Fruit fly (Drosophila melanogaster) whole organism, embryonic: ENCODE data around the gene CG33172.

Source experiments
- Atf6 ChIP-seq: fragments of 200-800 bp; sonication (Bioruptor generic); IDR thresholded peaks from 2 replicates; pipeline ENCODE4 v1.3.6; 2022; ENCODE audit warnings: missing biosample characterization, missing genetic modification characterization
- Bdp1 ChIP-seq: fragments of 200-800 bp; sonication (Bioruptor generic); optimal IDR thresholded peaks from 3 replicates; lab custom pipeline; 2016; ENCODE audit warnings: missing biosample characterization, missing genetic modification characterization
- CG10209 ChIP-seq: fragments of 200-800 bp; sonication (Bioruptor generic); optimal IDR thresholded peaks from 3 replicates; lab custom pipeline; 2017; ENCODE audit warnings: missing biosample characterization, mild to moderate bottlenecking, missing genetic modification characterization, missing genetic modification reagents
- CG12236 ChIP-seq: fragments of 200-800 bp; sonication (Bioruptor generic); optimal IDR thresholded peaks from 2 replicates; lab custom pipeline; 2016; ENCODE audit warnings: missing biosample characterization, missing genetic modification characterization
- CG13287 ChIP-seq: fragments of 200-800 bp; sonication (Bioruptor generic); IDR thresholded peaks from 2 replicates; pipeline ENCODE4 v1.3.6; 2022; ENCODE audit warnings: missing biosample characterization, missing genetic modification characterization; ENCODE audit not compliant: partially characterized antibody
- CG13424 ChIP-seq: fragments of 200-800 bp; sonication (Bioruptor generic); optimal IDR thresholded peaks from 2 replicates; lab custom pipeline; 2019; ENCODE audit warnings: missing biosample characterization, mild to moderate bottlenecking, missing genetic modification characterization, moderate library complexity
- CG13624 ChIP-seq: fragments of 200-800 bp; sonication (Bioruptor generic); optimal IDR thresholded peaks from 2 replicates; lab custom pipeline; 2016; ENCODE audit warnings: missing biosample characterization, missing genetic modification characterization
- CG13775 ChIP-seq: fragments of 200-800 bp; sonication (Bioruptor generic); optimal IDR thresholded peaks from 3 replicates; lab custom pipeline; 2017; ENCODE audit warnings: missing biosample characterization, mild to moderate bottlenecking, missing genetic modification characterization
- CG14965 ChIP-seq: fragments of 200-800 bp; sonication (Bioruptor generic); optimal IDR thresholded peaks from 2 replicates; lab custom pipeline; 2016; ENCODE audit warnings: missing biosample characterization, missing genetic modification characterization, borderline replicate concordance
- CG15601 ChIP-seq: fragments of 200-800 bp; sonication (Bioruptor generic); optimal IDR thresholded peaks from 3 replicates; lab custom pipeline; 2019; ENCODE audit warnings: missing biosample characterization, mild to moderate bottlenecking, missing genetic modification characterization, moderate library complexity
- CG1792 ChIP-seq: fragments of 200-800 bp; sonication (Bioruptor generic); optimal IDR thresholded peaks from 2 replicates; lab custom pipeline; 2016; ENCODE audit warnings: missing biosample characterization, missing genetic modification characterization
- CG18476 ChIP-seq: fragments of 200-800 bp; sonication (Bioruptor generic); optimal IDR thresholded peaks from 2 replicates; lab custom pipeline; 2016; ENCODE audit warnings: missing biosample characterization, mild to moderate bottlenecking, missing genetic modification characterization
- CG18599 ChIP-seq: fragments of 200-800 bp; sonication (Bioruptor generic); optimal IDR thresholded peaks from 3 replicates; lab custom pipeline; 2017; ENCODE audit warnings: missing biosample characterization, missing genetic modification characterization, mild to moderate bottlenecking, moderate library complexity, missing genetic modification reagents
- CG2202 ChIP-seq: fragments of 200-800 bp; sonication (Bioruptor generic); optimal IDR thresholded peaks from 2 replicates; lab custom pipeline; 2018; ENCODE audit warnings: missing biosample characterization, mild to moderate bottlenecking, missing genetic modification characterization
- CG33213 ChIP-seq: fragments of 200-800 bp; sonication (Bioruptor generic); optimal IDR thresholded peaks from 3 replicates; lab custom pipeline; 2016; ENCODE audit warnings: missing biosample characterization, missing genetic modification characterization
- CG4730 ChIP-seq: fragments of 200-800 bp; sonication (Bioruptor generic); IDR thresholded peaks from 2 replicates; pipeline ENCODE4 v1.3.6; 2022; ENCODE audit warnings: missing biosample characterization, missing genetic modification characterization
- CrebB ChIP-seq: fragments of 200-800 bp; sonication (Bioruptor generic); optimal IDR thresholded peaks from 3 replicates; lab custom pipeline; 2018; ENCODE audit warnings: missing biosample characterization, mild to moderate bottlenecking, missing genetic modification characterization
- Dll ChIP-seq: fragments of 200-800 bp; sonication (Bioruptor generic); IDR thresholded peaks from 4 replicates; pipeline ENCODE4 v1.3.6; 2022; ENCODE audit warnings: missing biosample characterization, missing genetic modification characterization; ENCODE audit not compliant: partially characterized antibody
- Doc3 ChIP-seq: fragments of 200-800 bp; sonication (Bioruptor generic); IDR thresholded peaks from 3 replicates; pipeline ENCODE4 v1.3.6; 2022; ENCODE audit warnings: missing biosample characterization, missing genetic modification characterization; ENCODE audit not compliant: partially characterized antibody
- Dref ChIP-seq: fragments of 200-800 bp; sonication (Bioruptor generic); IDR thresholded peaks from 2 replicates; pipeline ENCODE4 v1.3.6; 2022; ENCODE audit warnings: missing biosample characterization, missing genetic modification characterization
- Ets65A ChIP-seq: fragments of 200-800 bp; sonication (Bioruptor generic); peaks from one replicate; lab custom pipeline; 2016; ENCODE audit warnings: missing biosample characterization, missing genetic modification characterization
- Fer3 ChIP-seq: fragments of 200-800 bp; sonication (Bioruptor generic); optimal IDR thresholded peaks from 2 replicates; lab custom pipeline; 2018; ENCODE audit warnings: missing biosample characterization, mild to moderate bottlenecking, missing genetic modification characterization, moderate library complexity
- HLH3B ChIP-seq: fragments of 200-800 bp; sonication (Bioruptor generic); IDR thresholded peaks from 2 replicates; pipeline ENCODE4 v1.3.6; 2022; ENCODE audit warnings: missing biosample characterization, missing genetic modification characterization
- HLH4C ChIP-seq: fragments of 200-800 bp; sonication (Bioruptor generic); IDR thresholded peaks from 3 replicates; pipeline ENCODE4 v1.3.6; 2022; ENCODE audit warnings: missing biosample characterization, missing genetic modification characterization; ENCODE audit not compliant: partially characterized antibody
- Hmr ChIP-seq: fragments of 200-800 bp; sonication (Bioruptor generic); optimal IDR thresholded peaks from 3 replicates; lab custom pipeline; 2017; ENCODE audit warnings: mild to moderate bottlenecking, missing biosample characterization, missing genetic modification reagents, missing genetic modification characterization
- Sox102F ChIP-seq: fragments of 200-800 bp; sonication (Bioruptor generic); optimal IDR thresholded peaks from 2 replicates; lab custom pipeline; 2018; ENCODE audit warnings: missing biosample characterization, mild to moderate bottlenecking, missing genetic modification characterization, moderate library complexity
- Sry-β ChIP-seq: fragments of 200-800 bp; sonication (Bioruptor generic); optimal IDR thresholded peaks from 2 replicates; lab custom pipeline; 2018; ENCODE audit warnings: missing biosample characterization, mild to moderate bottlenecking, missing genetic modification characterization, moderate library complexity
- Ssrp ChIP-seq: fragments of 200-800 bp; sonication (Bioruptor generic); optimal IDR thresholded peaks from 2 replicates; lab custom pipeline; 2018; ENCODE audit warnings: missing biosample characterization, mild to moderate bottlenecking, missing genetic modification characterization, moderate library complexity
- Usf ChIP-seq: fragments of 200-800 bp; sonication (Bioruptor generic); optimal IDR thresholded peaks from 2 replicates; lab custom pipeline; 2017; ENCODE audit warnings: missing genotype, missing biosample characterization, missing genetic modification characterization
- bbx ChIP-seq: fragments of 200-800 bp; sonication (Bioruptor generic); IDR thresholded peaks from 2 replicates; pipeline ENCODE4 v1.3.6; 2022; ENCODE audit warnings: missing biosample characterization, missing genetic modification characterization; ENCODE audit not compliant: partially characterized antibody
- chinmo ChIP-seq: fragments of 200-800 bp; sonication (Bioruptor generic); IDR thresholded peaks from 4 replicates; pipeline ENCODE4 v1.3.6; 2022; ENCODE audit warnings: missing biosample characterization, missing genetic modification characterization; ENCODE audit not compliant: partially characterized antibody
- corto ChIP-seq: fragments of 200-800 bp; sonication (Bioruptor generic); optimal IDR thresholded peaks from 2 replicates; lab custom pipeline; 2016; ENCODE audit warnings: missing biosample characterization, mild to moderate bottlenecking, missing genetic modification characterization, moderate library complexity
- dmrt99B ChIP-seq: fragments of 200-800 bp; sonication (Bioruptor generic); optimal IDR thresholded peaks from 2 replicates; lab custom pipeline; 2018; ENCODE audit warnings: missing biosample characterization, mild to moderate bottlenecking, missing genetic modification characterization, moderate library complexity
- dpn ChIP-seq, 2 experiments: fragments of 200-800 bp; sonication (Bioruptor generic); optimal IDR thresholded peaks; 3 replicates each; lab custom pipeline; 2016; ENCODE audit warnings: missing biosample characterization in 2 of 2, missing genetic modification characterization in 2 of 2
- fd3F ChIP-seq: fragments of 200-800 bp; sonication (Bioruptor generic); optimal IDR thresholded peaks from 2 replicates; lab custom pipeline; 2018; ENCODE audit warnings: missing biosample characterization, mild to moderate bottlenecking, missing genetic modification characterization, moderate library complexity
- grau ChIP-seq: fragments of 200-800 bp; optimal IDR thresholded peaks from 3 replicates; lab custom pipeline; 2019; ENCODE audit warnings: missing biosample characterization, mild to moderate bottlenecking, missing genetic modification characterization, moderate library complexity
- inv ChIP-seq: fragments of 200-800 bp; sonication (Bioruptor generic); IDR thresholded peaks from 2 replicates; pipeline ENCODE4 v1.3.6; 2022; ENCODE audit warnings: missing biosample characterization, missing genetic modification characterization; ENCODE audit not compliant: partially characterized antibody
- jing ChIP-seq: fragments of 200-800 bp; sonication (Bioruptor generic); optimal IDR thresholded peaks from 2 replicates; lab custom pipeline; 2018; ENCODE audit warnings: missing biosample characterization, mild to moderate bottlenecking, missing genetic modification characterization
- knrl ChIP-seq: fragments of 200-800 bp; sonication (Bioruptor generic); IDR thresholded peaks from 3 replicates; pipeline ENCODE4 v1.3.6; 2022; ENCODE audit warnings: missing biosample characterization, missing genetic modification characterization; ENCODE audit not compliant: partially characterized antibody
- oc ChIP-seq: fragments of 200-800 bp; sonication (Bioruptor generic); optimal IDR thresholded peaks from 2 replicates; lab custom pipeline; 2018; ENCODE audit warnings: missing biosample characterization, mild to moderate bottlenecking, missing genetic modification characterization, moderate library complexity
- pzg ChIP-seq: fragments of 200-800 bp; sonication (Bioruptor generic); optimal IDR thresholded peaks from 3 replicates; lab custom pipeline; 2018; ENCODE audit warnings: missing biosample characterization, mild to moderate bottlenecking, missing genetic modification characterization, moderate library complexity
- salm ChIP-seq: fragments of 200-800 bp; sonication (Bioruptor generic); optimal IDR thresholded peaks from 2 replicates; lab custom pipeline; 2018; ENCODE audit warnings: missing biosample characterization, mild to moderate bottlenecking, missing genetic modification characterization
- sd ChIP-seq: fragments of 200-800 bp; sonication (Bioruptor generic); optimal IDR thresholded peaks from 3 replicates; lab custom pipeline; 2018; ENCODE audit warnings: missing biosample characterization, mild to moderate bottlenecking, missing genetic modification characterization, moderate library complexity
- tgo ChIP-seq: fragments of 200-800 bp; sonication (Bioruptor generic); IDR thresholded peaks from 3 replicates; pipeline ENCODE4 v1.3.6; 2022; ENCODE audit warnings: missing biosample characterization, missing genetic modification characterization
- tin ChIP-seq: fragments of 200-800 bp; sonication (Bioruptor generic); optimal IDR thresholded peaks from 3 replicates; lab custom pipeline; 2016; ENCODE audit warnings: missing biosample characterization, missing genetic modification characterization
- z ChIP-seq: fragments of 200-800 bp; sonication (Bioruptor generic); IDR thresholded peaks from 3 replicates; pipeline ENCODE4 v1.3.6; 2022; ENCODE audit warnings: missing biosample characterization, missing genetic modification characterization
- zen2 ChIP-seq: fragments of 200-800 bp; sonication (Bioruptor generic); IDR thresholded peaks from 3 replicates; pipeline ENCODE4 v1.3.6; 2022; ENCODE audit warnings: missing biosample characterization, missing genetic modification characterization; ENCODE audit not compliant: partially characterized antibody

CG33172 gene

DNA sequence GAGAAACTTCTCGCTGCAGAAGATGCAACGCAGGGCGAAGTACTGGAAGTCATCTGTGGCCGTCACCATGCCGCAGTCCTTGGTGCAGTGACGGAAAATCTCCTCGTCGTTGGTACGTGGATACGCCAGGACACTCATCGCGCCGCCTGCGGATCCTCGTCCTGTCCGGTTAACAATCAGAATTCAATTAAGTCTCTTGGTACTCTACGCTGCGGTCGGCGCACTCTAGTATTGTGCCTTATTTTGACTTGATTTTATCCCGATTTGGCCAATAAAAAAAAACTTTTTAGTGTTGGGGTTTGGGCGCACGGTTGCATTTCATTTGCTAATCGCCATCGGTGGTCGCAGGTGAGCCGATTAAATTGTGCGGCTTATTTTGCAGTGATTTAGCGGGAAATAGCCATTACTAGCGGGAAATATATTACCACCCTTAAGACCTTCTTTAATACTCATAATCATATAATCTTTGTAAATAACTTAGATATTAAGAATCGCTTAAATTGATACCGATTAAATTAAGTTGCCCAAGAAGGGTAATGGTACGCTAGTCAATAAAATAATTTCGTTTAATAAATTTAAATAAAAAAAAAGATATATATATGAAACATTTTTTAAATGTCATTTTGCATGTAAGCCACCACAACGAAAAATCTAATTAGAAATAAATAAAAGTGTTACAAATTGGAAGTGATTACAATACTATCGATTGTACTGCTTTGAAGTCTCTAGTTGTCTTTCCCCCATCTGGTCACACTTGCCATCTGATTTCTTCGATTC is 23.4 kb upstream of the CG33172 start, which contains the start of the genes CG8944 and CCT6 (continued):
- peak; percentile 83 for TF ChIP-seq Sry-β (GFP tag; lab: Kevin White, UChicago)
- TF ChIP-seq CG15601, result no peak
- TF ChIP-seq Ssrp, result peak; percentile 5
- TF ChIP-seq CG4730, result no peak
- no peak for TF ChIP-seq CrebB
- TF ChIP-seq CG18599 (GFP tag; lab: Kevin White, UChicago), result no peak
- no peak for TF ChIP-seq Sox102F (GFP tag; lab: Kevin White, UChicago)
- TF ChIP-seq CG13424 (tag; lab: Kevin White, UChicago), result peak; percentile 29
- TF ChIP-seq CG13287, result 0 out of 2 replicates have a peak, but pooled peaks have one; percentile 28
- no peak for TF ChIP-seq tgo (GFP tag; lab: Robert Waterston, UW)
- no peak for TF ChIP-seq oc (tag; lab: Kevin White, UChicago)
- no peak for TF ChIP-seq CG10209 (GFP tag; lab: Kevin White, UChicago)
- TF ChIP-seq Doc3 (GFP tag; lab: Robert Waterston, UW), result 0 out of 3 replicates have a peak, but pooled peaks have one; percentile 31
- TF ChIP-seq Fer3, result no peak
- TF ChIP-seq bbx (GFP tag; lab: Robert Waterston, UW), result peak; percentile 44; the same call in 1 of the 2 replicates
- TF ChIP-seq CG12236, result no peak
- no peak for TF ChIP-seq Atf6 (GFP tag; lab: Robert Waterston, UW)
- peak; percentile 52; the same call in 1 of the 4 replicates for TF ChIP-seq Dll (GFP tag; lab: Robert Waterston, UW)
- no peak for TF ChIP-seq sd (tag; lab: Kevin White, UChicago)
- TF ChIP-seq Usf (GFP tag; lab: Kevin White, UChicago), result no peak
- no peak for TF ChIP-seq corto (GFP tag; lab: Kevin White, UChicago)
- TF ChIP-seq jing (GFP tag; lab: Kevin White, UChicago), result no peak
- no peak for TF ChIP-seq Hmr (GFP tag; lab: Kevin White, UChicago)
- peak in 1 of 2 experiments; percentile 21 for TF ChIP-seq dpn (GFP tag; optimal IDR thresholded peaks at IDR 0.05; lab: Kevin White, UChicago)
- no peak for TF ChIP-seq fd3F
- TF ChIP-seq tin (GFP tag; lab: Kevin White, UChicago), result peak; percentile 14
- TF ChIP-seq CG2202 (tag; lab: Kevin White, UChicago), result no peak
- TF ChIP-seq Ets65A (GFP tag; lab: Kevin White, UChicago), result peak; percentile 81
- no peak for TF ChIP-seq CG18476 (GFP tag; lab: Kevin White, UChicago)
- TF ChIP-seq Dref (GFP tag; lab: Robert Waterston, UW), result peak; percentile 71
- no peak for TF ChIP-seq CG14965 (GFP tag; lab: Kevin White, UChicago)
- TF ChIP-seq salm (tag; lab: Kevin White, UChicago), result no peak
- peak; percentile 20 for TF ChIP-seq pzg
- 0 out of 4 replicates have a peak, but pooled peaks have one; percentile 24 for TF ChIP-seq chinmo (GFP tag; lab: Robert Waterston, UW)
- 0 out of 3 replicates have a peak, but pooled peaks have one; percentile 42 for TF ChIP-seq knrl (GFP tag; lab: Robert Waterston, UW)
- TF ChIP-seq inv (GFP tag; lab: Robert Waterston, UW), result 0 out of 2 replicates have a peak, but pooled peaks have one; percentile 33
- TF ChIP-seq dmrt99B (tag; lab: Kevin White, UChicago), result no peak
- no peak for TF ChIP-seq CG1792
- TF ChIP-seq CG33213 (GFP tag; lab: Kevin White, UChicago), result no peak
- peak; percentile 1 for TF ChIP-seq grau (tag; lab: Kevin White, UChicago)
- peak; percentile 29 for TF ChIP-seq CG13775 (GFP tag; lab: Kevin White, UChicago)
- TF ChIP-seq z (GFP tag; lab: Robert Waterston, UW), result no peak
- no peak for TF ChIP-seq CG13624 (GFP tag; lab: Kevin White, UChicago)
- no peak for TF ChIP-seq HLH3B
- TF ChIP-seq HLH4C (GFP tag; lab: Robert Waterston, UW), result peak; percentile 50; the same call in 1 of the 3 replicates
- no peak for TF ChIP-seq Bdp1 (GFP tag; lab: Kevin White, UChicago)
- no peak for TF ChIP-seq zen2 (GFP tag; lab: Robert Waterston, UW)
